Worm (Caenorhabditis elegans) whole organism, midembryonic: ENCODE measurements around the gene rps-8.

Source experiments
- T22C8.4 ChIP-seq: fragments of 200-800 bp; sonication (Bioruptor generic); IDR thresholded peaks from 2 replicates; pipeline ENCODE4 v1.3.6; 2022; ENCODE audit warnings: missing genetic modification characterization, missing compliant biosample characterization
- cog-1 ChIP-seq: sonication (generic microtip); optimal IDR thresholded peaks from 2 replicates; lab custom pipeline; 2016; ENCODE audit warnings: missing genetic modification characterization, missing compliant biosample characterization
- flt-1 ChIP-seq: fragments of 200-800 bp; sonication (Bioruptor generic); IDR thresholded peaks from 2 replicates; pipeline ENCODE4 v1.3.6; 2022; ENCODE audit warnings: missing genetic modification characterization, missing compliant biosample characterization
- med-1 ChIP-seq: sonication (generic microtip); optimal IDR thresholded peaks from 2 replicates; lab custom pipeline; 2017; ENCODE audit warnings: missing genetic modification characterization, mild to moderate bottlenecking, missing compliant biosample characterization, antibody characterized with exemption, missing genetic modification reagents; ENCODE audit not compliant: insufficient read depth

ce11 chrIV:7282957-7283356, 30.7 kb downstream of the rps-8 start, which contains the start of gene C06E4.1:
- no peak for TF ChIP-seq flt-1
- no peak for TF ChIP-seq cog-1 (tag; lab: Kevin White, UChicago)
- TF ChIP-seq T22C8.4: no peak
- TF ChIP-seq med-1 (GFP tag; lab: Kevin White, UChicago): no peak
